Worm (Caenorhabditis elegans): ENCODE measurements around the gene K12D9.1.

- TF ChIP-seq ceh-82 (tag; optimal IDR thresholded peaks at IDR 0.05) (no peak), dmd-4 (tag; optimal IDR thresholded peaks at IDR 0.05) (no peak), snpc-4 (tag; optimal IDR thresholded peaks at IDR 0.05) (no peak), unc-62 (GFP tag; optimal IDR thresholded peaks at IDR 0.05) (no peak), ztf-4 (tag; optimal IDR thresholded peaks at IDR 0.05) (no peak), aly-2 (tag; optimal IDR thresholded peaks at IDR 0.05) (no peak), skn-1 (tag; optimal IDR thresholded peaks at IDR 0.05) (no peak), zag-1 (tag; optimal IDR thresholded peaks at IDR 0.05) (no peak), nhr-77 (tag; optimal IDR thresholded peaks at IDR 0.05) (no peak)
Measured at ce11 chrV:2985309-2985708, 29.0 kb upstream of the K12D9.1 start, which contains the start of gene srw-139.
